Worm (Caenorhabditis elegans) whole organism, late embryonic: ENCODE measurements around the gene ttb-1.

Experiments used
- C08G9.2 ChIP-seq: sonication (generic microtip); optimal IDR thresholded peaks from 2 replicates; lab custom pipeline; 2016; ENCODE audit warnings: mild to moderate bottlenecking, missing genetic modification characterization, moderate library complexity, missing compliant biosample characterization
- C38D4.7 ChIP-seq: fragments of 200-800 bp; sonication (Bioruptor generic); optimal IDR thresholded peaks from 2 replicates; lab custom pipeline; 2018; ENCODE audit warnings: mild to moderate bottlenecking, missing genetic modification characterization, moderate library complexity, missing compliant biosample characterization
- F13H6.1 ChIP-seq: sonication (generic microtip); optimal IDR thresholded peaks from 2 replicates; lab custom pipeline; 2016; ENCODE audit warnings: missing genetic modification characterization, missing compliant biosample characterization
- K02D7.2 ChIP-seq: sonication (generic microtip); optimal IDR thresholded peaks from 2 replicates; lab custom pipeline; 2017; ENCODE audit warnings: mild to moderate bottlenecking, missing genetic modification characterization, missing compliant biosample characterization
- K09A11.1 ChIP-seq: sonication (generic microtip); optimal IDR thresholded peaks from 2 replicates; lab custom pipeline; 2017; ENCODE audit warnings: antibody characterized with exemption, mild to moderate bottlenecking, missing genetic modification characterization, missing compliant biosample characterization; ENCODE audit not compliant: insufficient read depth
- Y22D7AL.16 ChIP-seq: sonication (generic microtip); optimal IDR thresholded peaks from 2 replicates; lab custom pipeline; 2016; ENCODE audit warnings: missing genetic modification characterization, missing compliant biosample characterization
- ahr-1 ChIP-seq: sonication (generic microtip); optimal IDR thresholded peaks from 2 replicates; lab custom pipeline; 2016; ENCODE audit warnings: missing genetic modification characterization, missing compliant biosample characterization
- ama-1 ChIP-seq: fragments of 150-350 bp; optimal IDR thresholded peaks from 2 replicates; lab custom pipeline; 2014
- ceh-18 ChIP-seq: sonication (generic microtip); optimal IDR thresholded peaks from 2 replicates; lab custom pipeline; 2016; ENCODE audit warnings: missing genetic modification characterization, missing compliant biosample characterization
- ceh-2 ChIP-seq: sonication (generic microtip); optimal IDR thresholded peaks from 2 replicates; lab custom pipeline; 2016; ENCODE audit warnings: missing genotype, missing genetic modification characterization, missing compliant biosample characterization
- ceh-22 ChIP-seq: sonication (generic microtip); optimal IDR thresholded peaks from 2 replicates; lab custom pipeline; 2017; ENCODE audit warnings: missing biosample characterization, missing genetic modification characterization
- ceh-24 ChIP-seq: sonication (generic microtip); optimal IDR thresholded peaks from 2 replicates; lab custom pipeline; 2016; ENCODE audit warnings: mild to moderate bottlenecking, missing genetic modification characterization, missing compliant biosample characterization
- ceh-31 ChIP-seq: sonication (generic microtip); optimal IDR thresholded peaks from 2 replicates; lab custom pipeline; 2016; ENCODE audit warnings: missing genetic modification characterization, missing compliant biosample characterization
- ceh-34 ChIP-seq: sonication (generic microtip); optimal IDR thresholded peaks from 2 replicates; lab custom pipeline; 2016; ENCODE audit warnings: mild to moderate bottlenecking, missing genetic modification characterization, missing compliant biosample characterization
- ceh-45 ChIP-seq: fragments of 200-800 bp; sonication (Bioruptor generic); IDR thresholded peaks from 2 replicates; pipeline ENCODE4 v1.3.6; 2022; ENCODE audit warnings: missing genetic modification reagents, missing genetic modification characterization, missing compliant biosample characterization
- ceh-48 ChIP-seq: sonication (generic microtip); optimal IDR thresholded peaks from 2 replicates; lab custom pipeline; 2016; ENCODE audit warnings: missing genetic modification characterization, inconsistent platforms, missing compliant biosample characterization
- ceh-6 ChIP-seq: fragments of 200-800 bp; sonication (Bioruptor generic); optimal IDR thresholded peaks from 2 replicates; lab custom pipeline; 2018; ENCODE audit warnings: mild to moderate bottlenecking, missing genetic modification characterization, missing compliant biosample characterization
- ceh-9 ChIP-seq: sonication (generic microtip); optimal IDR thresholded peaks from 2 replicates; lab custom pipeline; 2016; ENCODE audit warnings: mild to moderate bottlenecking, missing genetic modification characterization, inconsistent platforms, missing compliant biosample characterization
- che-1 ChIP-seq: sonication (generic microtip); optimal IDR thresholded peaks from 2 replicates; lab custom pipeline; 2016; ENCODE audit warnings: mild to moderate bottlenecking, missing genetic modification characterization, missing compliant biosample characterization
- dmd-4 ChIP-seq: sonication (generic microtip); optimal IDR thresholded peaks from 2 replicates; lab custom pipeline; 2016; ENCODE audit warnings: borderline replicate concordance, missing genetic modification characterization, missing compliant biosample characterization
- dve-1 ChIP-seq: sonication (generic microtip); optimal IDR thresholded peaks from 2 replicates; lab custom pipeline; 2017; ENCODE audit warnings: antibody characterized with exemption, mild to moderate bottlenecking, missing genetic modification characterization, missing compliant biosample characterization
- elt-2 ChIP-seq: sonication (generic microtip); optimal IDR thresholded peaks from 2 replicates; lab custom pipeline; 2016; ENCODE audit warnings: missing genetic modification reagents, missing genetic modification characterization, missing compliant biosample characterization
- elt-4 ChIP-seq: sonication (generic microtip); optimal IDR thresholded peaks from 2 replicates; lab custom pipeline; 2016; ENCODE audit warnings: missing genetic modification characterization, missing compliant biosample characterization
- ets-4 ChIP-seq: sonication (generic microtip); optimal IDR thresholded peaks from 2 replicates; lab custom pipeline; 2016; ENCODE audit warnings: missing genetic modification characterization, missing compliant biosample characterization
- eyg-1 ChIP-seq: sonication (generic microtip); optimal IDR thresholded peaks from 2 replicates; lab custom pipeline; 2016; ENCODE audit warnings: missing genotype, missing genetic modification characterization, missing compliant biosample characterization
- fkh-10 ChIP-seq: fragments of 150-350 bp; optimal IDR thresholded peaks from 2 replicates; lab custom pipeline; 2014; ENCODE audit warnings: missing biosample characterization, missing genetic modification reagents, missing genetic modification characterization
- fkh-6 ChIP-seq: sonication (generic microtip); optimal IDR thresholded peaks from 2 replicates; lab custom pipeline; 2016; ENCODE audit warnings: missing genetic modification characterization, missing compliant biosample characterization
- hlh-13 ChIP-seq: fragments of 200-800 bp; sonication (Bioruptor generic); optimal IDR thresholded peaks from 2 replicates; lab custom pipeline; 2018; ENCODE audit warnings: mild to moderate bottlenecking, missing genetic modification characterization, missing compliant biosample characterization
- hlh-15 ChIP-seq: sonication (generic microtip); optimal IDR thresholded peaks from 2 replicates; lab custom pipeline; 2016; ENCODE audit warnings: missing genetic modification characterization, missing compliant biosample characterization
- hlh-30 ChIP-seq: sonication (generic microtip); optimal IDR thresholded peaks from 2 replicates; lab custom pipeline; 2017; ENCODE audit warnings: antibody characterized with exemption, missing genetic modification characterization, missing compliant biosample characterization; ENCODE audit not compliant: insufficient read depth
- hlh-6 ChIP-seq: sonication (generic microtip); optimal IDR thresholded peaks from 2 replicates; lab custom pipeline; 2016; ENCODE audit warnings: missing genotype, missing genetic modification characterization, missing compliant biosample characterization
- hlh-8 ChIP-seq: sonication (generic microtip); optimal IDR thresholded peaks from 2 replicates; lab custom pipeline; 2016; ENCODE audit warnings: missing genotype, missing genetic modification characterization, missing compliant biosample characterization
- lim-6 ChIP-seq: sonication (generic microtip); optimal IDR thresholded peaks from 2 replicates; lab custom pipeline; 2016; ENCODE audit warnings: missing genetic modification characterization, missing compliant biosample characterization
- lin-11 ChIP-seq: fragments of 200-800 bp; sonication (Bioruptor generic); optimal IDR thresholded peaks from 2 replicates; lab custom pipeline; 2018; ENCODE audit warnings: mild to moderate bottlenecking, missing genetic modification characterization, missing compliant biosample characterization
- madf-2 ChIP-seq: sonication (generic microtip); optimal IDR thresholded peaks from 2 replicates; lab custom pipeline; 2017; ENCODE audit warnings: missing genetic modification characterization, missing compliant biosample characterization
- nfya-1 ChIP-seq: sonication (generic microtip); optimal IDR thresholded peaks from 2 replicates; lab custom pipeline; 2017; ENCODE audit warnings: missing genetic modification characterization, mild to moderate bottlenecking, missing compliant biosample characterization, antibody characterized with exemption, moderate library complexity
- nhr-11 ChIP-seq: fragments of 150-350 bp; optimal IDR thresholded peaks from 2 replicates; lab custom pipeline; 2014; ENCODE audit warnings: missing biosample characterization, missing genetic modification characterization
- nhr-232 ChIP-seq: sonication (generic microtip); optimal IDR thresholded peaks from 2 replicates; lab custom pipeline; 2016; ENCODE audit warnings: missing genetic modification characterization, missing compliant biosample characterization
- pag-3 ChIP-seq: sonication (generic microtip); optimal IDR thresholded peaks from 2 replicates; lab custom pipeline; 2016; ENCODE audit warnings: missing compliant biosample characterization, missing genetic modification characterization, borderline replicate concordance
- pat-9 ChIP-seq: fragments of 200-800 bp; sonication (Bioruptor generic); optimal IDR thresholded peaks from 2 replicates; lab custom pipeline; 2018; ENCODE audit warnings: mild to moderate bottlenecking, missing genetic modification characterization, moderate library complexity, missing compliant biosample characterization
- pha-2 ChIP-seq: sonication (generic microtip); optimal IDR thresholded peaks from 2 replicates; lab custom pipeline; 2017; ENCODE audit warnings: mild to moderate bottlenecking, missing genetic modification characterization, missing compliant biosample characterization
- pros-1 ChIP-seq: fragments of 150-350 bp; optimal IDR thresholded peaks from 2 replicates; lab custom pipeline; 2014; ENCODE audit warnings: missing biosample characterization, missing genetic modification reagents, missing genetic modification characterization
- ref-2 ChIP-seq: sonication (generic microtip); optimal IDR thresholded peaks from 2 replicates; lab custom pipeline; 2016; ENCODE audit warnings: missing genetic modification characterization, missing compliant biosample characterization
- rnt-1 ChIP-seq: sonication (generic microtip); optimal IDR thresholded peaks from 2 replicates; lab custom pipeline; 2016; ENCODE audit warnings: missing genetic modification characterization, missing compliant biosample characterization
- sdc-2 ChIP-seq: sonication (generic microtip); optimal IDR thresholded peaks from 2 replicates; lab custom pipeline; 2016; ENCODE audit warnings: missing genotype, missing genetic modification characterization, missing compliant biosample characterization
- sox-2 ChIP-seq: fragments of 200-800 bp; sonication (Bioruptor generic); IDR thresholded peaks from 2 replicates; pipeline ENCODE4 v1.3.6; 2022; ENCODE audit warnings: missing genetic modification reagents, missing genetic modification characterization, missing compliant biosample characterization
- tbx-2 ChIP-seq: sonication (generic microtip); optimal IDR thresholded peaks from 2 replicates; lab custom pipeline; 2016; ENCODE audit warnings: missing genetic modification characterization, missing compliant biosample characterization
- ttx-3 ChIP-seq: sonication (generic microtip); optimal IDR thresholded peaks from 2 replicates; lab custom pipeline; 2016; ENCODE audit warnings: missing genetic modification reagents, missing genetic modification characterization, missing compliant biosample characterization
- unc-55 ChIP-seq: sonication (generic microtip); optimal IDR thresholded peaks from 2 replicates; lab custom pipeline; 2017; ENCODE audit warnings: missing biosample characterization, missing genetic modification reagents, missing genetic modification characterization
- unc-86 ChIP-seq: sonication (generic microtip); optimal IDR thresholded peaks from 2 replicates; lab custom pipeline; 2016; ENCODE audit warnings: missing genetic modification characterization, missing compliant biosample characterization
- zip-5 ChIP-seq: sonication (generic microtip); optimal IDR thresholded peaks from 2 replicates; lab custom pipeline; 2016; ENCODE audit warnings: missing genetic modification characterization, missing compliant biosample characterization
- ztf-16 ChIP-seq: sonication (generic microtip); optimal IDR thresholded peaks from 2 replicates; lab custom pipeline; 2017; ENCODE audit warnings: missing genetic modification characterization, missing compliant biosample characterization

ttb-1 gene

DNA sequence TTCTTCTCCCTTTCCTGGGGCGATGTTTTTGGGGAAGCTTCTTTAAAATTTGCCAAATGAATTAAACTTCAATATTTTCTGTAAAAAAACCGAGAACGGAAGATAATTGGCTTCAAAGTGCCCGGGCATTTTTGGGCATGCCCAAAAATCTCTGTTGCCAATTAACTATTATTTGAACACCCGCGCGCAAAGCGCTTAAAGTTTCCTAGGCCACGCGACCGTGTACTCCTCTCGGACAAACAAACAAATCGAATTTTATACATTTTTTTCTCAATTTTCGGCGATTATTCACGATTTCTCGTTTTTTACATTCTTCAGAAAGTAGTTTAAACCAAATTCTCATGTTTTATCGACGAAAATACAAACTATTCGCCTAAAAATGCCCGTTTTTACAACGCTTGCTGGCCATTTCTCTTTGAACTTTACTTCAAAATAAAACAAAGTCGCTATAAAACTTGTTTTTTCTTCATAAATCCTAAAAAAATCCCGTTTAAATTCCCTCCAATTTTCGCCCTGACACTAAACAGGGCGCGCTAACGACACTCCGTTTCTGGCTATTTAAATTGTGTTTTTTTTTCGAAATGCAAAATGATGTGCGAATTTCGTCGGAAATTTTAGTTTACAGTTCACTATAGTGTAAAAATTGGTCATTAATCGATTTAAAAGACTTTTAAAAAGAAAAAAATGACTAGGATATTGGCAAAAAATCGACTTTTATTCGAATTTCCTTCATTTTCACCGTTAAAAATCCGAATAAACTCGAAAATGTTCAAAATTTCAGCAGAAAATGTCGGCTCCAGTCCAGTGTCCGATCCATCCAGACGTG, at the start of gene ttb-1:
Gene ttb-1 (plus strand): TSS at position 776 of the 826 bp plus-strand sequence.
- TF ChIP-seq unc-55: no peak
- TF ChIP-seq ceh-9 (tag; lab: Kevin White, UChicago): no peak
- no peak for TF ChIP-seq dmd-4 (tag; lab: Kevin White, UChicago)
- TF ChIP-seq nfya-1 (tag; lab: Kevin White, UChicago): no peak
- TF ChIP-seq tbx-2 (tag; lab: Kevin White, UChicago): peak; percentile 19
- no peak for TF ChIP-seq ttx-3 (tag; lab: Kevin White, UChicago)
- no peak for TF ChIP-seq ceh-45 (GFP tag; lab: Robert Waterston, UW)
- peak; percentile 80 for TF ChIP-seq ceh-2 (tag; lab: Kevin White, UChicago)
- peak; percentile 35 for TF ChIP-seq ets-4 (tag; lab: Kevin White, UChicago)
- TF ChIP-seq K02D7.2 (tag; lab: Kevin White, UChicago): no peak
- TF ChIP-seq lim-6 (tag; lab: Kevin White, UChicago): no peak
- peak; percentile 83 for TF ChIP-seq C08G9.2 (tag; lab: Kevin White, UChicago)
- no peak for TF ChIP-seq madf-2 (tag; lab: Kevin White, UChicago)
- TF ChIP-seq ama-1 (lab: Kevin White, UChicago): no peak
- TF ChIP-seq ceh-24 (tag; lab: Kevin White, UChicago): no peak
- peak; percentile 31 for TF ChIP-seq hlh-6 (tag; lab: Kevin White, UChicago)
- TF ChIP-seq ref-2 (tag; lab: Kevin White, UChicago): peak; percentile 68
- TF ChIP-seq elt-2 (tag; lab: Kevin White, UChicago): peak; percentile 23
- TF ChIP-seq hlh-8 (tag; lab: Kevin White, UChicago): peak; percentile 14
- TF ChIP-seq pros-1 (tag; lab: Kevin White, UChicago): no peak
- no peak for TF ChIP-seq ceh-48 (tag; lab: Kevin White, UChicago)
- TF ChIP-seq F13H6.1 (tag; lab: Kevin White, UChicago): no peak
- TF ChIP-seq sdc-2 (tag; lab: Kevin White, UChicago): no peak
- no peak for TF ChIP-seq Y22D7AL.16
- no peak for TF ChIP-seq fkh-6 (tag; lab: Kevin White, UChicago)
- peak; percentile 61 for TF ChIP-seq zip-5 (tag; lab: Kevin White, UChicago)
- TF ChIP-seq C38D4.7 (GFP tag; lab: Kevin White, UChicago): no peak
- TF ChIP-seq hlh-15: no peak
- TF ChIP-seq eyg-1 (tag; lab: Kevin White, UChicago): no peak
- TF ChIP-seq K09A11.1: no peak
- no peak for TF ChIP-seq che-1
- peak; percentile 74 for TF ChIP-seq ceh-31 (tag; lab: Kevin White, UChicago)
- TF ChIP-seq fkh-10 (GFP tag; lab: Kevin White, UChicago): no peak
- no peak for TF ChIP-seq sox-2 (GFP tag; lab: Robert Waterston, UW)
- no peak for TF ChIP-seq pag-3 (tag; lab: Kevin White, UChicago)
- TF ChIP-seq ceh-18 (tag; lab: Kevin White, UChicago): no peak
- no peak for TF ChIP-seq hlh-13 (GFP tag; lab: Kevin White, UChicago)
- no peak for TF ChIP-seq pat-9 (tag; lab: Kevin White, UChicago)
- no peak for TF ChIP-seq unc-86
- no peak for TF ChIP-seq ceh-22 (tag; lab: Kevin White, UChicago)
- TF ChIP-seq nhr-232 (tag; lab: Kevin White, UChicago): no peak
- no peak for TF ChIP-seq dve-1
- TF ChIP-seq pha-2 (tag; lab: Kevin White, UChicago): no peak
- no peak for TF ChIP-seq lin-11 (tag; lab: Kevin White, UChicago)
- TF ChIP-seq rnt-1: peak; percentile 8
- TF ChIP-seq ceh-6: no peak
- TF ChIP-seq elt-4 (tag; lab: Kevin White, UChicago): no peak
- TF ChIP-seq ceh-34 (tag; lab: Kevin White, UChicago): peak; percentile 6
- TF ChIP-seq hlh-30 (tag; lab: Kevin White, UChicago): no peak
- TF ChIP-seq ztf-16 (tag; lab: Kevin White, UChicago): peak; percentile 18
- TF ChIP-seq nhr-11 (tag; lab: Kevin White, UChicago): no peak
- TF ChIP-seq ahr-1 (tag; lab: Kevin White, UChicago): no peak
